Worm (Caenorhabditis elegans) whole organism, L4 larva: ENCODE results near the gene F57G8.7.

Experiments used
- Y48G9A.11 ChIP-seq: fragments of 200-800 bp; sonication (Bioruptor generic); IDR thresholded peaks from 2 replicates; pipeline ENCODE4 v1.3.6; 2022; ENCODE audit warnings: missing genetic modification reagents, missing genetic modification characterization, missing compliant biosample characterization
- aha-1 ChIP-seq: fragments of 150-350 bp; peaks from one replicate; lab custom pipeline; 2014; ENCODE audit warnings: missing biosample characterization, missing genetic modification characterization
- ces-1 ChIP-seq: fragments of 150-350 bp; sonication (generic microtip); optimal IDR thresholded peaks from 4 replicates; lab custom pipeline; 2014; ENCODE audit warnings: missing biosample characterization, missing genetic modification reagents, missing genetic modification characterization
- hif-1 ChIP-seq, 2 experiments: sonication (generic microtip); optimal IDR thresholded peaks; 2 replicates each; lab custom pipeline; 2016 to 2017; ENCODE audit warnings: missing compliant biosample characterization in 2 of 2, missing genetic modification characterization in 2 of 2, missing genetic modification reagents in 2 of 2, missing genotype in 2 of 2, mild to moderate bottlenecking in 1 of 2
- lin-39 ChIP-seq: fragments of 150-350 bp; optimal IDR thresholded peaks from 2 replicates; lab custom pipeline; 2014; ENCODE audit warnings: missing biosample characterization, missing genetic modification reagents, missing genetic modification characterization
- mdt-29 ChIP-seq: fragments of 200-800 bp; sonication (Bioruptor generic); IDR thresholded peaks from 2 replicates; pipeline ENCODE4 v1.3.6; 2022; ENCODE audit warnings: missing genetic modification reagents, missing genetic modification characterization, missing compliant biosample characterization
- pqm-1 ChIP-seq: sonication (generic microtip); optimal IDR thresholded peaks from 2 replicates; lab custom pipeline; 2017; ENCODE audit warnings: missing biosample characterization, missing genetic modification characterization

DNA sequence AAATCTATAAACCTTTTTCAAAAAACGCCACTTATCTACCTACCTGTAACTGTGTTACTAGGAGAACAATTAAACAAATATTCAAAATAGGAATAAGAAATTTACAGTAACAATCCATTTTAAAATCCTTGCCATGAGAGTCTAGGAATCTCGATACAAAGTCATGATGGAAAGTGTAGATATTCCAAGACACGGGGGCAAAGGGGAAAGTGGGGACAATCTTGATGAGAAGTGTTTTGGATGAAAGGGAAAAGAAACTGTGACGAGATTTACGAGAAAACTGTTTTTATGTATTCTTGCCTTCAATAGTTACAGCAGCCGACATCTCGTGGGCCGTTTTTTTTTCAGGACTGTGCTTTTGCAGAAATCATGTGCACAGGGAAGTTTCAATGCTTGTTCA, 46.8 kb upstream of the F57G8.7 start, which contains the start of gene F28G4.2:
- TF ChIP-seq ces-1 (GFP tag; lab: Kevin White, UChicago) (no peak), lin-39 (tag; lab: Kevin White, UChicago) (no peak), mdt-29 (GFP tag; lab: Robert Waterston, UW) (no peak), hif-1 (tag; optimal IDR thresholded peaks at IDR 0.05; lab: Kevin White, UChicago) (no peak), pqm-1 (tag; lab: Kevin White, UChicago) (no peak), aha-1 (tag; lab: Kevin White, UChicago) (no peak), Y48G9A.11 (GFP tag; lab: Robert Waterston, UW) (no peak)
